Worm (Caenorhabditis elegans) whole organism, mixed stage, embryonic: Measurements from ENCODE around the gene ZK1236.1.

Source experiments
- M03D4.4 ChIP-seq: sonication (generic microtip); optimal IDR thresholded peaks from 2 replicates; lab custom pipeline; 2017; ENCODE audit warnings: mild to moderate bottlenecking, missing genetic modification characterization, missing compliant biosample characterization
- bed-3 ChIP-seq: fragments of 200-800 bp; sonication (Bioruptor generic); optimal IDR thresholded peaks from 3 replicates; lab custom pipeline; 2018; ENCODE audit warnings: mild to moderate bottlenecking, missing genetic modification characterization, moderate library complexity, missing compliant biosample characterization
- blmp-1 ChIP-seq: fragments of 150-350 bp; optimal IDR thresholded peaks from 2 replicates; lab custom pipeline; 2014; ENCODE audit warnings: missing biosample characterization, missing genetic modification characterization
- ceh-83 ChIP-seq: fragments of 200-800 bp; sonication (Bioruptor generic); optimal IDR thresholded peaks from 2 replicates; lab custom pipeline; 2018; ENCODE audit warnings: mild to moderate bottlenecking, missing genetic modification characterization, missing compliant biosample characterization
- ces-1 ChIP-seq: fragments of 150-350 bp; optimal IDR thresholded peaks from 2 replicates; lab custom pipeline; 2014; ENCODE audit warnings: missing biosample characterization, missing genetic modification reagents, missing genetic modification characterization
- cnd-1 ChIP-seq: fragments of 200-800 bp; sonication (Bioruptor generic); optimal IDR thresholded peaks from 2 replicates; lab custom pipeline; 2018; ENCODE audit warnings: mild to moderate bottlenecking, missing genetic modification characterization, missing compliant biosample characterization
- drap-1 ChIP-seq: fragments of 200-800 bp; sonication (Bioruptor generic); optimal IDR thresholded peaks from 3 replicates; lab custom pipeline; 2018; ENCODE audit warnings: mild to moderate bottlenecking, missing genetic modification characterization, missing compliant biosample characterization
- elt-3 ChIP-seq: fragments of 150-350 bp; optimal IDR thresholded peaks from 2 replicates; lab custom pipeline; 2014; ENCODE audit warnings: missing biosample characterization, missing genetic modification characterization
- flh-1 ChIP-seq: fragments of 200-800 bp; sonication (Bioruptor generic); optimal IDR thresholded peaks from 2 replicates; lab custom pipeline; 2018; ENCODE audit warnings: mild to moderate bottlenecking, missing genetic modification characterization, moderate library complexity, missing compliant biosample characterization
- ham-2 ChIP-seq: fragments of 200-800 bp; sonication (Bioruptor generic); optimal IDR thresholded peaks from 2 replicates; lab custom pipeline; 2018; ENCODE audit warnings: mild to moderate bottlenecking, missing genetic modification characterization, missing compliant biosample characterization
- hlh-1 ChIP-seq: fragments of 150-350 bp; optimal IDR thresholded peaks from 2 replicates; lab custom pipeline; 2014; ENCODE audit warnings: missing biosample characterization, missing genetic modification reagents, missing genetic modification characterization
- lin-13 ChIP-seq: fragments of 150-350 bp; optimal IDR thresholded peaks from 2 replicates; lab custom pipeline; 2014; ENCODE audit warnings: missing biosample characterization, missing genetic modification characterization
- lin-32 ChIP-seq: fragments of 200-800 bp; sonication (Bioruptor generic); optimal IDR thresholded peaks from 2 replicates; lab custom pipeline; 2018; ENCODE audit warnings: mild to moderate bottlenecking, missing genetic modification characterization, missing compliant biosample characterization
- lsy-2 ChIP-seq: fragments of 150-350 bp; optimal IDR thresholded peaks from 2 replicates; lab custom pipeline; 2014; ENCODE audit warnings: missing biosample characterization, missing genetic modification characterization
- mab-5 ChIP-seq: fragments of 150-350 bp; optimal IDR thresholded peaks from 2 replicates; lab custom pipeline; 2014; ENCODE audit warnings: missing biosample characterization, missing genetic modification characterization
- mep-1 ChIP-seq: fragments of 150-350 bp; optimal IDR thresholded peaks from 2 replicates; lab custom pipeline; 2017; ENCODE audit warnings: missing biosample characterization, missing genetic modification reagents, missing genetic modification characterization, inconsistent platforms
- mls-2 ChIP-seq: sonication (generic microtip); optimal IDR thresholded peaks from 2 replicates; lab custom pipeline; 2016; ENCODE audit warnings: mild to moderate bottlenecking, missing genetic modification characterization, moderate library complexity, missing compliant biosample characterization
- nhr-12 ChIP-seq: fragments of 150-350 bp; optimal IDR thresholded peaks from 2 replicates; lab custom pipeline; 2014; ENCODE audit warnings: missing biosample characterization, missing genetic modification characterization
- nhr-2 ChIP-seq: fragments of 150-350 bp; optimal IDR thresholded peaks from 2 replicates; lab custom pipeline; 2014; ENCODE audit warnings: missing biosample characterization, missing genetic modification characterization
- nhr-237 ChIP-seq: fragments of 150-350 bp; optimal IDR thresholded peaks from 2 replicates; lab custom pipeline; 2014; ENCODE audit warnings: missing biosample characterization, missing genetic modification characterization
- nhr-28 ChIP-seq: fragments of 150-350 bp; optimal IDR thresholded peaks from 2 replicates; lab custom pipeline; 2014; ENCODE audit warnings: missing biosample characterization, missing genetic modification characterization
- nhr-76 ChIP-seq: sonication (generic microtip); optimal IDR thresholded peaks from 2 replicates; lab custom pipeline; 2017; ENCODE audit warnings: missing biosample characterization, missing genetic modification characterization
- pha-4 ChIP-seq: fragments of 150-350 bp; optimal IDR thresholded peaks from 2 replicates; lab custom pipeline; 2018; ENCODE audit warnings: missing biosample characterization, missing genetic modification reagents, missing genetic modification characterization
- snpc-4 ChIP-seq: fragments of 150-350 bp; optimal IDR thresholded peaks from 2 replicates; lab custom pipeline; 2014; ENCODE audit warnings: missing biosample characterization, missing genetic modification characterization
- sptf-1 ChIP-seq: sonication (generic microtip); optimal IDR thresholded peaks from 2 replicates; lab custom pipeline; 2017; ENCODE audit warnings: mild to moderate bottlenecking, missing genetic modification characterization, moderate library complexity, missing compliant biosample characterization
- tbx-8 ChIP-seq: fragments of 200-800 bp; sonication (Bioruptor generic); optimal IDR thresholded peaks from 2 replicates; lab custom pipeline; 2018; ENCODE audit warnings: mild to moderate bottlenecking, missing genetic modification characterization, moderate library complexity, missing compliant biosample characterization
- unc-120 ChIP-seq: sonication (generic microtip); optimal IDR thresholded peaks from 2 replicates; lab custom pipeline; 2017; ENCODE audit warnings: missing genetic modification characterization, missing compliant biosample characterization; ENCODE audit not compliant: poor library complexity, severe bottlenecking
- unc-39 ChIP-seq: fragments of 150-350 bp; optimal IDR thresholded peaks from 2 replicates; lab custom pipeline; 2014; ENCODE audit warnings: missing biosample characterization, missing genetic modification characterization
- unc-62 ChIP-seq: fragments of 150-350 bp; optimal IDR thresholded peaks from 2 replicates; lab custom pipeline; 2014; ENCODE audit warnings: missing biosample characterization, missing genetic modification reagents, missing genetic modification characterization
- zip-8 ChIP-seq: fragments of 150-350 bp; optimal IDR thresholded peaks from 2 replicates; lab custom pipeline; 2014; ENCODE audit warnings: missing biosample characterization, missing genetic modification characterization
- ztf-11 ChIP-seq: fragments of 150-350 bp; optimal IDR thresholded peaks from 2 replicates; lab custom pipeline; 2014; ENCODE audit warnings: missing biosample characterization, missing genetic modification characterization

ZK1236.1 gene

DNA sequence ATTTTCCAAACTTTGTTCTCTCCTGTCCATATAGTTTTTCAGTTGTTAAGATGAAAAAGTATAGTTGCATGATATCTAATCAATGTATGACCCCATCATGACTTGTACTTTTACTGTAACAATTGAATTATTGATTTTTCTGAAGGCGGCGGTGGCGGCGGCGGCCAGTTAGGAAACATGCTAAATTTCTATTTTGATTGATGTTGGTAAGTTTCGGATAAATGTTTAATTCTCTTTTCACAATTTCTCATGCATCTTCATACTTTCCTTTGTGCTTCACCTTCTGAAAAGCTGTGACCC lies 11.2 kb upstream of the ZK1236.1 start, which contains the start of gene sor-1:
sor-1 (plus strand) TSS at position 201 of the 300 bp plus-strand sequence.
- no peak for TF ChIP-seq mep-1 (tag; lab: Kevin White, UChicago)
- TF ChIP-seq flh-1 (GFP tag; lab: Kevin White, UChicago): no peak
- TF ChIP-seq ztf-11 (tag; lab: Kevin White, UChicago): no peak
- no peak for TF ChIP-seq nhr-12 (tag; lab: Kevin White, UChicago)
- no peak for TF ChIP-seq ham-2 (GFP tag; lab: Kevin White, UChicago)
- TF ChIP-seq blmp-1 (tag; lab: Kevin White, UChicago): no peak
- TF ChIP-seq elt-3: no peak

DNA sequence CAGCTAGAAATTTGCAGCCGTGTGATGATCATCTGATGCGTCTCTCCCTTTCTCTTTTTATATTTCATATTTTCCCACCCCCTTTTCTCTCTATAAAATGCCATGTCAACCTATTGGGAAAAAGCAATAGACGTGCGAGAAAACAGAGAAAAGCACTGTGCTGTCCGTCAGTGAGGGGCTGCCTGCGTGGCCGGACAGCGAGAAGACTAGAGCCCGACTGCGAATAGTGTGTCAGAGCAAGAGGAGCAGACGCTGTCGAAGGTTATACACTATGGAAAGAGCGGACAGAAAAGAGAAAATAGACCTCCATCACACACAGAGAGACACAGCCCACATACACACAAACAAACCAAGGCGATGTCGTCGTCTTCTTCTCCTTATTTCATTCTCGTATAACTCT lies 4.0 kb upstream of the ZK1236.1 start:
- TF ChIP-seq hlh-1 (peak; percentile 22), cnd-1 (peak; percentile 50), unc-120 (tag; lab: Kevin White, UChicago) (peak; percentile 19), nhr-12 (tag; lab: Kevin White, UChicago) (no peak), zip-8 (tag; lab: Kevin White, UChicago) (no peak), nhr-2 (tag; lab: Kevin White, UChicago) (peak; percentile 1), mep-1 (tag; lab: Kevin White, UChicago) (peak; percentile 36), mls-2 (tag; lab: Kevin White, UChicago) (peak; percentile 53), pha-4 (tag; lab: Kevin White, UChicago) (peak; percentile 21), lsy-2 (tag; lab: Kevin White, UChicago) (peak; percentile 29), ceh-83 (no peak), sptf-1 (tag; lab: Kevin White, UChicago) (peak; percentile 9), ham-2 (GFP tag; lab: Kevin White, UChicago) (peak; percentile 57), unc-62 (peak; percentile 48), drap-1 (GFP tag; lab: Kevin White, UChicago) (peak; percentile 49), ces-1 (GFP tag; lab: Kevin White, UChicago) (peak; percentile 23)
- TF ChIP-seq, all 35 proteins: peak for 13

DNA sequence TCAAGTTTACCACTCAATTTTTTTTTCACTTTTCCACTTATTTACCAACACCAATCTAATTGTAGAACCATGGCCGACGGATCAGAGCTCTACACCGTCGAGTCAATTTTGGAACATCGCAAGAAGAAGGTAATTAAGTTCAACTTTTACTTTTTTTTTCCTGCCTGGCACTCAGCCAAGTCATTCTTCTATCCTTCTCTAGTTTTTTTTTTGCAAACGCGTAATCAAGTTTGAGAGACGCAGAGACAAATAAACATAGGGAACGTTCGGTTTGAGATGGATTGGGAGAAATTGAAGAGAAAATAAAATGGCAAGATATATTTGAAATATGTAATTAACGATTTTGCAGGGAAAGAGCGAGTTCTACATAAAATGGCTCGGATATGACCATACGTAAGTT lies 2.8 kb upstream of the ZK1236.1 start, which contains the start of gene cec-1:
cec-1 (plus strand) TSS at position 63 of the 400 bp plus-strand sequence.
- TF ChIP-seq ces-1 (GFP tag; lab: Kevin White, UChicago) (peak; percentile 74), unc-39 (tag; lab: Kevin White, UChicago) (no peak)

DNA sequence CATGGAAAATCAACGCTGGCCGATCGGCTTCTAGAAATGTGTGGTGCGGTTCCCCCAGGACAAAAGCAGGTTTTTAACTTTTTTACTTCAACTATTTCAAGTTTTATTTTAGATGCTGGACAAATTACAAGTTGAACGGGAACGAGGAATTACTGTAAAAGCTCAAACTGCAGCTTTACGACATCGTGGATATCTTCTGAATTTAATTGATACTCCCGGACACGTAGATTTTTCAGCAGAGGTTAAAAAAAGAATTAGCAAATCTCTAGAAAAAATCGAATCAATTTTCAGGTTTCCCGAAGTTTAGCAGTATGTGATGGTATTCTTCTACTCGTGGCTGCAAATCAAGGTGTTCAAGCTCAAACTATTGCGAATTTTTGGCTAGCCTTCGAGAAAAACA lies 400 bp downstream of the ZK1236.1 start:
- TF ChIP-seq sptf-1 (tag; lab: Kevin White, UChicago): no peak
- TF ChIP-seq ceh-83: no peak
- TF ChIP-seq nhr-28 (tag; lab: Kevin White, UChicago): no peak
- TF ChIP-seq M03D4.4 (tag; lab: Kevin White, UChicago): no peak
- TF ChIP-seq flh-1 (GFP tag; lab: Kevin White, UChicago): no peak
- TF ChIP-seq hlh-1: no peak
- no peak for TF ChIP-seq blmp-1 (tag; lab: Kevin White, UChicago)
- TF ChIP-seq zip-8 (tag; lab: Kevin White, UChicago): no peak
- no peak for TF ChIP-seq pha-4 (tag; lab: Kevin White, UChicago)
- no peak for TF ChIP-seq drap-1 (GFP tag; lab: Kevin White, UChicago)
- TF ChIP-seq mab-5 (tag; lab: Kevin White, UChicago): no peak
- TF ChIP-seq tbx-8: no peak
- no peak for TF ChIP-seq ces-1 (GFP tag; lab: Kevin White, UChicago)
- TF ChIP-seq bed-3 (GFP tag; lab: Kevin White, UChicago): no peak
- no peak for TF ChIP-seq ztf-11 (tag; lab: Kevin White, UChicago)

DNA sequence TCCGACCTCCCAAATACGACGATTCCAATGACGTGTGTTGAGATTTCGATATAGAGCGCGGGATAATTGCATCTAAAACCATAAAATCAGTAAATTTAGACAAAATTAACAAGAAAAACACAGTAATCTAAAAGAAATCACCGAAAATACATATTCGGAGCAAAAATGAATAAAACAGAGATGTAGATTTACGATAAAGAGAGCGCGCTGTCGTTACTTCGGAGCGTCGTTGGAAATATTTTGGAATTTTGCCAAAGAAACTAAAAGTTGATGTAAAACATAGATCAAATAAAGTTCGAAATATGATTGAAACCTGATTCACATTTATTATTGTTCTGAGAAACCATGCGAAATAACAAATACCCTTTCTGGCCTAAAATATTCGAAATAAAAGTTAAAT lies 3.0 kb downstream of the ZK1236.1 start, which contains the start of gene ZK1236.5:
ZK1236.5 (minus strand) TSS at position 72 of the 400 bp plus-strand sequence.
- TF ChIP-seq nhr-237 (tag; lab: Kevin White, UChicago) (no peak), nhr-76 (tag; lab: Kevin White, UChicago) (no peak), ces-1 (GFP tag; lab: Kevin White, UChicago) (peak; percentile 18)

DNA sequence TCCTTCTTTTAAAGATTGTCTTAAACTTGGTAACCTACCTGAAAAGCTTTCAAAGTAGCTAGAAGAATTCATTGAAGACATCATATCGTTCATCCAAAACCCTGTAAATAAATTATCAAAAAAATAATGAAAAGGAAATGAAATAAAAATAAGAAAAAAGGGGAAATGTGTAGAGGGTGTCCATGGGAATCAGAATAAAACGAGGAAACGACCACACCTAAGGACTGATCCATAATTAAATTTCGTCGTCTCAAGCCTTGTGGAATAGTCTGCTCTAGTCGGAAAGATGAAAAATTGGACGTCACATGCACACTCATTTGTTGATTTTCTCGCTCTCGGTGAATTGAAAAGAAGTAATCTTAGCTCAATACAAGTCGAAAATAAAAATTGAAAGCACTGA lies 6.0 kb downstream of the ZK1236.1 start, which contains the start of gene ZK1236.9:
ZK1236.9 (minus strand) TSS at position 101 of the 400 bp plus-strand sequence.
- no peak for TF ChIP-seq bed-3 (GFP tag; lab: Kevin White, UChicago)
- no peak for TF ChIP-seq pha-4 (tag; lab: Kevin White, UChicago)
- no peak for TF ChIP-seq unc-120 (tag; lab: Kevin White, UChicago)
- TF ChIP-seq nhr-2 (tag; lab: Kevin White, UChicago): no peak
- TF ChIP-seq mls-2 (tag; lab: Kevin White, UChicago): no peak
- no peak for TF ChIP-seq lin-13
- no peak for TF ChIP-seq nhr-237 (tag; lab: Kevin White, UChicago)
- TF ChIP-seq unc-39 (tag; lab: Kevin White, UChicago): no peak
- TF ChIP-seq hlh-1: no peak
- TF ChIP-seq M03D4.4 (tag; lab: Kevin White, UChicago): no peak
- no peak for TF ChIP-seq snpc-4 (tag; lab: Kevin White, UChicago)
- TF ChIP-seq lin-32: no peak
- no peak for TF ChIP-seq ztf-11 (tag; lab: Kevin White, UChicago)
- no peak for TF ChIP-seq unc-62
- no peak for TF ChIP-seq cnd-1
